Worm (Caenorhabditis elegans) whole organism, dauer: ENCODE data around the gene clec-178.

Experiments
- unc-62 ChIP-seq: sonication (generic microtip); optimal IDR thresholded peaks from 2 replicates; lab custom pipeline; 2017; ENCODE audit warnings: missing biosample characterization, missing genetic modification reagents, missing genetic modification characterization

clec-178 gene

ce11 chrIV:5652811-5653483, 802 bp upstream of the clec-178 start:
- TF ChIP-seq unc-62 (GFP tag; lab: Kevin White, UChicago): no peak

- no peak for TF ChIP-seq unc-62 (GFP tag; lab: Kevin White, UChicago)
These were observed 454 bp downstream of the clec-178 start for ce11 chrIV:5654203-5654602.

ce11 chrIV:5654693-5655092, 944 bp downstream of the clec-178 start:
- no peak for TF ChIP-seq unc-62 (GFP tag; lab: Kevin White, UChicago)

- TF ChIP-seq unc-62 (GFP tag; lab: Kevin White, UChicago): no peak
These were observed 2.2 kb downstream of the clec-178 start for ce11 chrIV:5655966-5656389.

- TF ChIP-seq unc-62 (GFP tag; lab: Kevin White, UChicago): no peak
These were observed 3.4 kb downstream of the clec-178 start for ce11 chrIV:5657126-5657666.

ce11 chrIV:5658225-5658624, 4.5 kb downstream of the clec-178 start:
- TF ChIP-seq unc-62 (GFP tag; lab: Kevin White, UChicago): no peak

ce11 chrIV:5658897-5659296, 5.1 kb downstream of the clec-178 start:
- no peak for TF ChIP-seq unc-62 (GFP tag; lab: Kevin White, UChicago)

ce11 chrIV:5659461-5659860, 5.7 kb downstream of the clec-178 start:
- no peak for TF ChIP-seq unc-62 (GFP tag; lab: Kevin White, UChicago)

- no peak for TF ChIP-seq unc-62 (GFP tag; lab: Kevin White, UChicago)
These were observed 6.5 kb downstream of the clec-178 start, which contains the start of gene skn-1 for ce11 chrIV:5660239-5660638. Gene skn-1 (minus strand): TSS chrIV:5660384.

ce11 chrIV:5662073-5662472, 8.3 kb downstream of the clec-178 start:
- no peak for TF ChIP-seq unc-62 (GFP tag; lab: Kevin White, UChicago)

- TF ChIP-seq unc-62 (GFP tag; lab: Kevin White, UChicago): no peak
These were observed 9.1 kb downstream of the clec-178 start for ce11 chrIV:5662886-5663285.

- no peak for TF ChIP-seq unc-62 (GFP tag; lab: Kevin White, UChicago)
These were observed 10.7 kb downstream of the clec-178 start, which contains the start of gene bec-1 for ce11 chrIV:5664375-5665004. Gene bec-1 (minus strand): TSS chrIV:5664425.

- no peak for TF ChIP-seq unc-62 (GFP tag; lab: Kevin White, UChicago)
These were observed 11.7 kb downstream of the clec-178 start for ce11 chrIV:5665353-5665918.

ce11 chrIV:5666115-5667028, 12.6 kb downstream of the clec-178 start:
- TF ChIP-seq unc-62 (GFP tag; lab: Kevin White, UChicago): no peak

- no peak for TF ChIP-seq unc-62 (GFP tag; lab: Kevin White, UChicago)
These were observed 13.4 kb downstream of the clec-178 start for ce11 chrIV:5667191-5667590.
